Worm (Caenorhabditis elegans): ENCODE measurements around the gene T19H5.6.

Gene T19H5.6

DNA sequence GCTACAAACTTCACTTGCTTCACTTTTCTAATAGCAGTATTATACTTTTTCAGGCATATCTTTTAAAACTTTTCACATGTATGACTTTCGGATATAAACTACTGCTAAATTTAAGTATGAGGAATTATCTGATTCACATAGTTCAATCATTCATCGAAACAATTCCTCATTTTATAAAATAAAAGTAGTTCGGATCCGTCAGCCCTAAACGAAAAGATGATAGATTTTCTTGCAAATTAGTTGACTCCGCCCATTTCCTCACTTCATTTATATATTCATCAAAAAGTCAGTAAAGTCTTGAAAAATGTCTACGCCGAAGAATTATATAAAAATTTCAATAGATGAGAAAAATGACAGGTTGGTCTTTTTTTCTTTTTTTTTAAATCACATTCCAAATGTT, 7.5 kb upstream of the T19H5.6 start, which contains the start of gene chil-27:
Gene chil-27, plus strand, starts transcription at position 301 of the 400 bp plus-strand sequence.
- no peak for TF ChIP-seq aha-1 (tag)
- no peak for TF ChIP-seq hlh-11 (tag; optimal IDR thresholded peaks at IDR 0.05)
- no peak for TF ChIP-seq pqm-1 (tag; optimal IDR thresholded peaks at IDR 0.05)
- TF ChIP-seq dmd-8 (GFP tag; IDR thresholded peaks at IDR 0.05) = no peak

DNA sequence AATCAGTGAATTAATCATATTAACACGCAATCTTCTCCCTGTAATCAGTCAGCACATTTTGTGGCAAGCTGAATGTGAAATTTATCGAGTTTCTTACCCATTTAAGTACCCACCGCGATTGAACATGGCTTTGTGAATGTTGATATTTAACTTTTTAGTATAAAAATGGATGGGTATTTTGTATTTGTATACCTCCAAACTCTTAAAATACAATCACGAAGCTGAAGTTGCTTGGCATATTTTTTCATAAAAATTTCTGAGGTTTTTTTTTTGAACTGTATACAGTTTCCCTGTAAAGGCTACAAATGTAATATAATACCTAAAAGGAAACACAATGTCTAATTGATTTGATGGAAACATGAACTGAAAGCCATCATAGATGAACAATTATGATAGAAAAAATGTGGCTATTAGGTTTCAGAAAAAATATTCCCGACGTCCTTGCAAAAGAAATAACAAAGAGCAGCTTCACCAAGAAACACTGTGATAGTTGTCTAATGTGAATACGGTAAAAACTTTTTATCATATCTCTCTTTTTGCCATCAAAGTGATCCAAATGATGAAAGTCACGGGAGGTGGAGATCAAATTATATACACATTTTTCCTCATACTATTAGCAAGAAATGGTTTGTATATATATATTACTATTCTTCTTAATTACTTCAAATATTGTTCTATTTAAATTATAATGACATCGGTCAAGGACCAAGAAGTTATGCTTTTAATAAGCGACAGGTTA, 4.5 kb upstream of the T19H5.6 start, which contains the start of the genes chil-25 and chil-26:
Gene chil-25, minus strand, starts transcription at position 101 of the 739 bp plus-strand sequence.
Gene chil-26, plus strand, starts transcription at position 689 of the 739 bp plus-strand sequence.
- TF ChIP-seq unc-62 (GFP tag; optimal IDR thresholded peaks at IDR 0.05 in 1 of 2) (peak in 1 of 2 experiments; percentile 82), unc-62 (tag; optimal IDR thresholded peaks at IDR 0.05) (no peak), ztf-7 (tag; optimal IDR thresholded peaks at IDR 0.05) (no peak)

DNA sequence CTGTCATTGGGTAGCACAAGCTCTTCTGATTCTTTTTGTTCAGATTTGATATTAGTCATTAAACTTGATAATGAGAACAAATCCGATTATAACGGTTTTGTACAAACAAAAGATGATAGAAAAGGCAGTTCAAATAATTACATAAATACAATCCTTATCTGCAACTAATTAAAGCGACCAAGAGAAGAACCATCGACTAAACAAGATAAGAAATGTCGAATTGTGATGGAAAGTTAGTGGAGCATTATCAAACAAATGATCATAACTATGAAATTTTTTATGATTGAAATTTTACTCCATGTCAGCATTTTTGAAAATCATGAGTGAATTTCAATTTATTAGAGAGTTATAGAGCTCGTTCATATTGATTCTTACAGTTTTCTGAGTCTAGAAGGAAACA, 1.6 kb downstream of the T19H5.6 start, which contains the start of gene chil-23:
Gene chil-23, minus strand, starts transcription at position 198 of the 400 bp plus-strand sequence.
- no peak for TF ChIP-seq lin-15B (tag; optimal IDR thresholded peaks at IDR 0.05)
- TF ChIP-seq dmd-9 (GFP tag; IDR thresholded peaks at IDR 0.05) = no peak
- TF ChIP-seq pqm-1 (tag; optimal IDR thresholded peaks at IDR 0.05) = peak; percentile 99
- TF ChIP-seq dve-1 (tag; optimal IDR thresholded peaks at IDR 0.05; ENCODE audit: insufficient read depth) = peak; percentile 81
- peak; percentile 88 for TF ChIP-seq nhr-28 (tag; optimal IDR thresholded peaks at IDR 0.05)
- TF ChIP-seq unc-39 (tag; optimal IDR thresholded peaks at IDR 0.05) = no peak
- TF ChIP-seq T20F7.1 (GFP tag; optimal IDR thresholded peaks at IDR 0.05) = peak; percentile 28
- no peak for TF ChIP-seq lin-29 (GFP tag; IDR thresholded peaks at IDR 0.05)
- TF ChIP-seq nhr-11 (tag; optimal IDR thresholded peaks at IDR 0.05) = no peak
- TF ChIP-seq nhr-10 (tag; optimal IDR thresholded peaks at IDR 0.05) = no peak
- TF ChIP-seq dmd-6 (GFP tag; IDR thresholded peaks at IDR 0.05) = peak; percentile 89
- TF ChIP-seq madf-5 (GFP tag; IDR thresholded peaks at IDR 0.05) = no peak
- no peak for TF ChIP-seq lim-7 (GFP tag; IDR thresholded peaks at IDR 0.05)
- no peak for TF ChIP-seq ztf-7 (tag; optimal IDR thresholded peaks at IDR 0.05)
- peak; percentile 87 for TF ChIP-seq nhr-77 (tag; optimal IDR thresholded peaks at IDR 0.05)
- TF ChIP-seq nhr-41 (GFP tag; IDR thresholded peaks at IDR 0.05) = no peak
- TF ChIP-seq daf-16 (GFP tag; optimal IDR thresholded peaks at IDR 0.05) = no peak
- TF ChIP-seq daf-16 (tag; optimal IDR thresholded peaks at IDR 0.05) = peak; percentile 70
- no peak for TF ChIP-seq gei-8 (GFP tag; optimal IDR thresholded peaks at IDR 0.05)
- 0 out of 2 replicates have a peak, but pooled peaks have one; percentile 44 for TF ChIP-seq lin-1 (GFP tag; IDR thresholded peaks at IDR 0.05)
- no peak for TF ChIP-seq mes-2 (tag; optimal IDR thresholded peaks at IDR 0.05; ENCODE audit: poor library complexity, severe bottlenecking)

DNA sequence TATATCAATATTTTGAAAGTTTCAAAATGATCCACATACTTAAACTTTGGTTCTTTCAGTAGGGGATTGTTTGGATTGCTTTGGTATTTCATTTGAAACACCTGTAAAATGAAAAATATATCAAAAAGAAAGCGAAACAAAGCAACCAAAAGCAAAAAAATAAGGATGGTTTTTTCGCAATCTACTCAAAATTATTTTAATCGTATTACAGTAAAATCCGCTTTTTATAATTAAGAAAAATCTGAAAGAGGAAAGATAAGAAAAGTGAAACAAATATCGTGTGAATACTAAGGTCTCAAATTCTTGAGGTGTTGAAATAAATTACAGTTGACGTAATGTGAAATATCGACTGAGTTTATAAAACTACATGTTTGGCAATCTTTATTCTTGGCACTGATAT, 3.9 kb downstream of the T19H5.6 start, which contains the start of gene chil-22:
Gene chil-22, minus strand, starts transcription at position 101 of the 400 bp plus-strand sequence.
- TF ChIP-seq aly-2 (tag; optimal IDR thresholded peaks at IDR 0.05) = no peak
- no peak for TF ChIP-seq nhr-25 (tag; optimal IDR thresholded peaks at IDR 0.05; ENCODE audit: borderline replicate concordance, insufficient read depth)
- no peak for TF ChIP-seq lin-13 (GFP tag; optimal IDR thresholded peaks at IDR 0.05)
- TF ChIP-seq ceh-82 (tag; optimal IDR thresholded peaks at IDR 0.05) = no peak
- no peak for TF ChIP-seq daf-19 (GFP tag; conservative IDR thresholded peaks at IDR 0.05)
- TF ChIP-seq mep-1 (tag; optimal IDR thresholded peaks at IDR 0.05) = no peak
- no peak for TF ChIP-seq zfp-3 (GFP tag; conservative IDR thresholded peaks at IDR 0.05)
- TF ChIP-seq hif-1 (tag; optimal IDR thresholded peaks at IDR 0.05) = no peak
- TF ChIP-seq Y105C5A.15 (GFP tag; IDR thresholded peaks at IDR 0.05) = no peak
- TF ChIP-seq daf-12 (tag; optimal IDR thresholded peaks at IDR 0.05) = no peak
- TF ChIP-seq saeg-2 (GFP tag; IDR thresholded peaks at IDR 0.05) = no peak
- TF ChIP-seq pha-4 (GFP tag; IDR thresholded peaks at IDR 0.05) = no peak
- TF ChIP-seq pha-4 (tag; optimal IDR thresholded peaks at IDR 0.05) = no peak
- TF ChIP-seq madf-9 (GFP tag; conservative IDR thresholded peaks at IDR 0.05) = no peak
- no peak for TF ChIP-seq tag-97 (GFP tag; IDR thresholded peaks at IDR 0.05)

All from whole organism, L4 larva.